Fruit fly (Drosophila melanogaster): Measurements from ENCODE around the gene CG15210.
A peak's percentile ranks its signal among the peaks of the same experiment; 100 is the strongest.

Gene CG15210

dm6 chrX:10869045-10869444 lies 30.0 kb downstream of the CG15210 start, which contains the start of gene CG2157:
Gene CG2157, plus strand, starts transcription at chrX:10869284.
- TF ChIP-seq CG9139 (GFP tag; optimal IDR thresholded peaks at IDR 0.05): no peak
- TF ChIP-seq cyc (GFP tag; optimal IDR thresholded peaks at IDR 0.05): no peak
- TF ChIP-seq dsx (GFP tag; optimal IDR thresholded peaks at IDR 0.05; ENCODE audit: poor library complexity, severe bottlenecking): no peak
- TF ChIP-seq CG3032 (tag; optimal IDR thresholded peaks at IDR 0.05): no peak
- TF ChIP-seq Blimp-1 (GFP tag; optimal IDR thresholded peaks at IDR 0.05): no peak

- no peak for TF ChIP-seq CG11762 (GFP tag; optimal IDR thresholded peaks at IDR 0.05; ENCODE audit: insufficient read depth)
- TF ChIP-seq CG4318 (GFP tag; optimal IDR thresholded peaks at IDR 0.05): no peak
Observed at dm6 chrX:10876451-10876850, 37.4 kb downstream of the CG15210 start.

dm6 chrX:10877087-10877935 lies 38.3 kb downstream of the CG15210 start, which contains the start of gene CG1637:
Gene CG1637, minus strand, starts transcription at chrX:10877893.
- peak; percentile 73 for TF ChIP-seq Hr4 (GFP tag; optimal IDR thresholded peaks at IDR 0.05)
- peak; percentile 8 for TF ChIP-seq pdm3 (GFP tag; optimal IDR thresholded peaks at IDR 0.05)
- no peak for TF ChIP-seq Sox102F (GFP tag; optimal IDR thresholded peaks at IDR 0.05)
- no peak for TF ChIP-seq CG32006 (GFP tag; optimal IDR thresholded peaks at IDR 0.05)
- 0 out of 3 replicates have a peak, but pooled peaks have one; percentile 17 for TF ChIP-seq CG6163 (GFP tag; IDR thresholded peaks at IDR 0.05)
- TF ChIP-seq CG1621 (tag; optimal IDR thresholded peaks at IDR 0.05): peak; percentile 14
- TF ChIP-seq CG11762 (GFP tag; optimal IDR thresholded peaks at IDR 0.05; ENCODE audit: insufficient read depth): peak; percentile 23
- TF ChIP-seq eg (GFP tag; IDR thresholded peaks at IDR 0.05): peak; percentile 59; the same call in 2 of the 3 replicates
- TF ChIP-seq CG9139 (GFP tag; optimal IDR thresholded peaks at IDR 0.05): no peak
- TF ChIP-seq svp (GFP tag): peak; percentile 79
- peak; percentile 11 for TF ChIP-seq CG8632 (GFP tag; optimal IDR thresholded peaks at IDR 0.05)
- TF ChIP-seq esn (GFP tag; optimal IDR thresholded peaks at IDR 0.05): peak; percentile 10
- peak; percentile 9 for TF ChIP-seq net (GFP tag; optimal IDR thresholded peaks at IDR 0.05)
- peak; percentile 48 for TF ChIP-seq topi (GFP tag; optimal IDR thresholded peaks at IDR 0.05)
- no peak for TF ChIP-seq spab (GFP tag; optimal IDR thresholded peaks at IDR 0.05)
- TF ChIP-seq CG6854 (GFP tag; optimal IDR thresholded peaks at IDR 0.05): no peak
- no peak for TF ChIP-seq fkh (GFP tag; optimal IDR thresholded peaks at IDR 0.05)
- no peak for TF ChIP-seq CG6808 (GFP tag; optimal IDR thresholded peaks at IDR 0.05)
- TF ChIP-seq dac (GFP tag; optimal IDR thresholded peaks at IDR 0.05): no peak
- no peak for TF ChIP-seq Eip93F (GFP tag; optimal IDR thresholded peaks at IDR 0.05)
- no peak for TF ChIP-seq dsx (GFP tag; optimal IDR thresholded peaks at IDR 0.05; ENCODE audit: poor library complexity, severe bottlenecking)
- TF ChIP-seq CG7368 (GFP tag; optimal IDR thresholded peaks at IDR 0.05): no peak
- TF ChIP-seq Eip78C (GFP tag): peak; percentile 80
- peak; percentile 65 for TF ChIP-seq CG15336 (GFP tag; IDR thresholded peaks at IDR 0.05)
- TF ChIP-seq vri (GFP tag; optimal IDR thresholded peaks at IDR 0.05): peak; percentile 1
- peak; percentile 4 for TF ChIP-seq CG6792 (GFP tag; optimal IDR thresholded peaks at IDR 0.05)
- TF ChIP-seq CG4318 (GFP tag; optimal IDR thresholded peaks at IDR 0.05): no peak
- TF ChIP-seq acj6 (GFP tag; optimal IDR thresholded peaks at IDR 0.05): peak; percentile 67
- peak; percentile 15 for TF ChIP-seq Ets96B (tag; optimal IDR thresholded peaks at IDR 0.05)
- TF ChIP-seq CG10631 (GFP tag; optimal IDR thresholded peaks at IDR 0.05): peak; percentile 29
- no peak for TF ChIP-seq fd59A (GFP tag; optimal IDR thresholded peaks at IDR 0.05)
- TF ChIP-seq CG6276 (GFP tag; optimal IDR thresholded peaks at IDR 0.05): peak; percentile 45
- peak; percentile 5 for TF ChIP-seq Ets21C (GFP tag; optimal IDR thresholded peaks at IDR 0.05)
- TF ChIP-seq CG8319 (GFP tag; optimal IDR thresholded peaks at IDR 0.05): peak; percentile 15
- peak; percentile 22 for TF ChIP-seq Sox14 (GFP tag; optimal IDR thresholded peaks at IDR 0.05)
- peak; percentile 70 for TF ChIP-seq CG8119 (GFP tag; IDR thresholded peaks at IDR 0.05)
- peak; percentile 24 for TF ChIP-seq lz (GFP tag; optimal IDR thresholded peaks at IDR 0.05)
- TF ChIP-seq CG31627 (GFP tag; optimal IDR thresholded peaks at IDR 0.05): peak; percentile 7
